Fruit fly (Drosophila melanogaster) whole organism, pupa: ENCODE results near the gene CG42487.

Experiments used
- CG12605 ChIP-seq: fragments of 200-800 bp; sonication (Bioruptor generic); IDR thresholded peaks from 2 replicates; pipeline ENCODE4 v1.3.6; 2022; ENCODE audit warnings: missing biosample characterization, missing genetic modification characterization
- CG32121 ChIP-seq: fragments of 200-800 bp; sonication (Bioruptor generic); IDR thresholded peaks from 2 replicates; pipeline ENCODE4 v1.3.6; 2022; ENCODE audit warnings: missing biosample characterization, missing genetic modification characterization
- CG4496 ChIP-seq: fragments of 200-800 bp; sonication (Bioruptor generic); IDR thresholded peaks from 3 replicates; pipeline ENCODE4 v1.3.6; 2022; ENCODE audit warnings: missing biosample characterization, missing genetic modification characterization
- CG8301 ChIP-seq: fragments of 200-800 bp; sonication (Bioruptor generic); optimal IDR thresholded peaks from 2 replicates; lab custom pipeline; 2018; ENCODE audit warnings: missing biosample characterization, mild to moderate bottlenecking, missing genetic modification characterization
- CG9948 ChIP-seq: fragments of 200-800 bp; sonication (Bioruptor generic); optimal IDR thresholded peaks from 2 replicates; lab custom pipeline; 2018; ENCODE audit warnings: missing biosample characterization, mild to moderate bottlenecking, missing genetic modification characterization, moderate library complexity
- D1 ChIP-seq: fragments of 200-800 bp; sonication (Bioruptor generic); optimal IDR thresholded peaks from 2 replicates; lab custom pipeline; 2018; ENCODE audit warnings: missing biosample characterization, mild to moderate bottlenecking, missing genetic modification characterization, moderate library complexity
- EcR ChIP-seq: fragments of 200-800 bp; sonication (Bioruptor generic); optimal IDR thresholded peaks from 3 replicates; lab custom pipeline; 2019; ENCODE audit warnings: missing biosample characterization, missing genetic modification characterization, mild to moderate bottlenecking, moderate library complexity, missing genetic modification reagents
- gl ChIP-seq: fragments of 200-800 bp; sonication (Bioruptor generic); optimal IDR thresholded peaks from 2 replicates; lab custom pipeline; 2018; ENCODE audit warnings: missing biosample characterization, mild to moderate bottlenecking, missing genetic modification characterization

- no peak for TF ChIP-seq EcR (GFP tag; lab: Kevin White, UChicago)
- no peak for TF ChIP-seq D1
- TF ChIP-seq CG9948 (tag; lab: Kevin White, UChicago) = no peak
- peak; percentile 79 for TF ChIP-seq gl (tag; lab: Kevin White, UChicago)
- peak; percentile 45; the same call in 1 of the 2 replicates for TF ChIP-seq CG32121 (GFP tag; lab: Robert Waterston, UW)
- TF ChIP-seq CG8301 = no peak
- no peak for TF ChIP-seq CG4496 (GFP tag; lab: Robert Waterston, UW)
- peak; percentile 28 for TF ChIP-seq CG12605 (GFP tag; lab: Robert Waterston, UW)
Observed at dm6 chr3R:27925000-27925970, 33.8 kb downstream of the CG42487 start, which contains the start of gene mino.
